Worm (Caenorhabditis elegans) whole organism, L3 larva: ENCODE measurements around the gene lin-3.
A peak's percentile ranks its signal among the peaks of the same experiment; 100 is the strongest.

Experiments
- R02D3.7 ChIP-seq: fragments of 150-350 bp; optimal IDR thresholded peaks from 2 replicates; lab custom pipeline; 2014; ENCODE audit warnings: missing biosample characterization, missing genetic modification characterization
- ZK546.5 ChIP-seq: sonication (generic microtip); optimal IDR thresholded peaks from 2 replicates; lab custom pipeline; 2017; ENCODE audit warnings: missing biosample characterization, missing genetic modification characterization
- ama-1 ChIP-seq: fragments of 150-350 bp; optimal IDR thresholded peaks from 2 replicates; lab custom pipeline; 2018
- ceh-16 ChIP-seq: sonication (generic microtip); optimal IDR thresholded peaks from 2 replicates; lab custom pipeline; 2017; ENCODE audit warnings: missing biosample characterization, missing genetic modification characterization
- ceh-82 ChIP-seq: fragments of 150-350 bp; optimal IDR thresholded peaks from 2 replicates; lab custom pipeline; 2014; ENCODE audit warnings: missing biosample characterization, missing genetic modification characterization
- ceh-9 ChIP-seq: sonication (generic microtip); optimal IDR thresholded peaks from 2 replicates; lab custom pipeline; 2018; ENCODE audit warnings: missing biosample characterization, missing genetic modification characterization
- daf-12 ChIP-seq: fragments of 150-350 bp; optimal IDR thresholded peaks from 2 replicates; lab custom pipeline; 2014; ENCODE audit warnings: missing biosample characterization, missing genetic modification reagents, missing genetic modification characterization
- egl-27 ChIP-seq: sonication (generic microtip); optimal IDR thresholded peaks from 4 replicates; lab custom pipeline; 2017; ENCODE audit warnings: missing biosample characterization, missing genetic modification reagents, missing genetic modification characterization
- elt-1 ChIP-seq: fragments of 150-350 bp; optimal IDR thresholded peaks from 2 replicates; lab custom pipeline; 2014; ENCODE audit warnings: missing biosample characterization, missing genetic modification characterization
- elt-2 ChIP-seq: sonication (generic microtip); optimal IDR thresholded peaks from 2 replicates; lab custom pipeline; 2016; ENCODE audit warnings: missing genetic modification reagents, mild to moderate bottlenecking, missing genetic modification characterization, missing compliant biosample characterization
- elt-3 ChIP-seq, 3 experiments: fragments of 150-350 bp in 1 of 3; sonication (generic microtip) in 2 of 3; optimal IDR thresholded peaks; 2 replicates in 2 of 3; 4 replicates in 1 of 3; lab custom pipeline; 2014 to 2017; ENCODE audit warnings: missing biosample characterization in 3 of 3, missing genetic modification characterization in 3 of 3
- eor-1 ChIP-seq, 2 experiments: fragments of 150-350 bp; optimal IDR thresholded peaks; 2 replicates each; lab custom pipeline; 2014 to 2018; ENCODE audit warnings: missing biosample characterization in 2 of 2, missing genetic modification characterization in 2 of 2
- fkh-10 ChIP-seq: sonication (generic microtip); optimal IDR thresholded peaks from 2 replicates; lab custom pipeline; 2017; ENCODE audit warnings: missing biosample characterization, missing genetic modification reagents, missing genetic modification characterization
- fkh-2 ChIP-seq: fragments of 150-350 bp; optimal IDR thresholded peaks from 2 replicates; lab custom pipeline; 2014; ENCODE audit warnings: missing biosample characterization, missing genetic modification reagents, missing genetic modification characterization
- hmg-11 ChIP-seq: sonication (generic microtip); optimal IDR thresholded peaks from 2 replicates; lab custom pipeline; 2016; ENCODE audit warnings: missing genetic modification characterization, missing compliant biosample characterization
- jun-1 ChIP-seq: fragments of 150-350 bp; optimal IDR thresholded peaks from 2 replicates; lab custom pipeline; 2014; ENCODE audit warnings: missing biosample characterization, missing genetic modification reagents, missing genetic modification characterization
- lin-15B ChIP-seq: fragments of 150-350 bp; optimal IDR thresholded peaks from 2 replicates; lab custom pipeline; 2014; ENCODE audit warnings: missing biosample characterization, missing genetic modification characterization
- lsy-12 ChIP-seq: sonication (generic microtip); optimal IDR thresholded peaks from 2 replicates; lab custom pipeline; 2016; ENCODE audit warnings: mild to moderate bottlenecking, missing genetic modification characterization, missing compliant biosample characterization
- mdl-1 ChIP-seq: fragments of 150-350 bp; optimal IDR thresholded peaks from 2 replicates; lab custom pipeline; 2014; ENCODE audit warnings: missing biosample characterization, missing genetic modification characterization
- mml-1 ChIP-seq: fragments of 150-350 bp; sonication (generic microtip); optimal IDR thresholded peaks from 3 replicates; lab custom pipeline; 2014; ENCODE audit warnings: missing biosample characterization, missing genetic modification characterization
- nfya-1 ChIP-seq: sonication (generic microtip); optimal IDR thresholded peaks from 2 replicates; lab custom pipeline; 2017; ENCODE audit warnings: missing genetic modification characterization, mild to moderate bottlenecking, missing compliant biosample characterization, antibody characterized with exemption, moderate library complexity; ENCODE audit not compliant: insufficient read depth
- nhr-11 ChIP-seq: fragments of 150-350 bp; optimal IDR thresholded peaks from 2 replicates; lab custom pipeline; 2014; ENCODE audit warnings: missing biosample characterization, missing genetic modification characterization
- nhr-12 ChIP-seq: fragments of 150-350 bp; optimal IDR thresholded peaks from 2 replicates; lab custom pipeline; 2014; ENCODE audit warnings: missing biosample characterization, missing genetic modification characterization
- nhr-23 ChIP-seq: fragments of 150-350 bp; optimal IDR thresholded peaks from 2 replicates; lab custom pipeline; 2014; ENCODE audit warnings: missing biosample characterization, missing genetic modification reagents, missing genetic modification characterization
- nhr-237 ChIP-seq: fragments of 150-350 bp; optimal IDR thresholded peaks from 2 replicates; lab custom pipeline; 2014; ENCODE audit warnings: missing biosample characterization, missing genetic modification characterization
- nhr-25 ChIP-seq: sonication (generic microtip); optimal IDR thresholded peaks from 2 replicates; lab custom pipeline; 2017; ENCODE audit warnings: missing biosample characterization, missing genetic modification characterization
- nhr-28 ChIP-seq: fragments of 150-350 bp; optimal IDR thresholded peaks from 2 replicates; lab custom pipeline; 2014; ENCODE audit warnings: missing biosample characterization, missing genetic modification characterization
- nhr-43 ChIP-seq: sonication (generic microtip); optimal IDR thresholded peaks from 2 replicates; lab custom pipeline; 2016; ENCODE audit warnings: mild to moderate bottlenecking, missing genetic modification characterization, missing compliant biosample characterization; ENCODE audit not compliant: poor library complexity, severe bottlenecking
- nhr-67 ChIP-seq: fragments of 150-350 bp; optimal IDR thresholded peaks from 2 replicates; lab custom pipeline; 2014; ENCODE audit warnings: missing biosample characterization, missing genetic modification characterization
- nhr-76 ChIP-seq: fragments of 150-350 bp; sonication (generic microtip); optimal IDR thresholded peaks from 5 replicates; lab custom pipeline; 2014; ENCODE audit warnings: missing biosample characterization, missing genetic modification characterization
- pha-4 ChIP-seq: fragments of 150-350 bp; optimal IDR thresholded peaks from 2 replicates; lab custom pipeline; 2014; ENCODE audit warnings: missing biosample characterization, missing genetic modification reagents, missing genetic modification characterization
- pqm-1 ChIP-seq: fragments of 150-350 bp; optimal IDR thresholded peaks from 2 replicates; lab custom pipeline; 2017; ENCODE audit warnings: missing biosample characterization, missing genetic modification characterization, inconsistent platforms
- sea-2 ChIP-seq: fragments of 150-350 bp; sonication (generic microtip); optimal IDR thresholded peaks from 4 replicates; lab custom pipeline; 2014; ENCODE audit warnings: missing biosample characterization, missing genetic modification reagents, missing genetic modification characterization
- skn-1 ChIP-seq: fragments of 150-350 bp; optimal IDR thresholded peaks from 2 replicates; lab custom pipeline; 2014; ENCODE audit warnings: missing biosample characterization, missing genetic modification characterization
- snpc-4 ChIP-seq: fragments of 150-350 bp; optimal IDR thresholded peaks from 2 replicates; lab custom pipeline; 2014; ENCODE audit warnings: missing biosample characterization, missing genetic modification characterization
- tbx-2 ChIP-seq: sonication (generic microtip); optimal IDR thresholded peaks from 2 replicates; lab custom pipeline; 2016; ENCODE audit warnings: mild to moderate bottlenecking, missing genetic modification characterization, missing compliant biosample characterization
- unc-39 ChIP-seq: sonication (generic microtip); optimal IDR thresholded peaks from 4 replicates; lab custom pipeline; 2017; ENCODE audit warnings: missing biosample characterization, missing genetic modification characterization
- unc-62 ChIP-seq: fragments of 150-350 bp; sonication (generic microtip); optimal IDR thresholded peaks from 4 replicates; lab custom pipeline; 2014; ENCODE audit warnings: missing biosample characterization, missing genetic modification reagents, missing genetic modification characterization
- zag-1 ChIP-seq: fragments of 150-350 bp; optimal IDR thresholded peaks from 2 replicates; lab custom pipeline; 2014; ENCODE audit warnings: missing biosample characterization, missing genetic modification characterization
- ztf-11 ChIP-seq: fragments of 150-350 bp; optimal IDR thresholded peaks from 2 replicates; lab custom pipeline; 2014; ENCODE audit warnings: missing biosample characterization, missing genetic modification characterization
- ztf-4 ChIP-seq: fragments of 150-350 bp; optimal IDR thresholded peaks from 2 replicates; lab custom pipeline; 2014; ENCODE audit warnings: missing biosample characterization, missing genetic modification characterization

The lin-3 gene

DNA sequence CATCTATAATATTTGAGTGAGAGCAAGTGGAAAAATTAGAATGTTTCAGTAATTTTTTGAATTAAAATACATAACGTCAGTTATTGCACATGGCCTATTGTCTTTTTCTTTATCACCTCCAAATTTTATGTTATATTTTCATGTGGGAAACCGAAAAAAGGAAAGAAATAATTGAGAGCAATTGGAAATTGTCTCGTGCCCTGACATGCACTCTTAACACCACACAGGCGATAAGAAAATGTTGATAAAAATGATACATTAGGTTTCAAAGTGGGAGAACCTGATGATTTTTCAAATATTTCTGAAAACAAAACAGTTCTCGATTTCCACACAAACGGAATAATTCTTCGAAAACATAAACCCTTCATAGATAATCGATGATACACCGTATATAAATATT is 38.2 kb upstream of the lin-3 start, which contains the start of gene F13H10.3:
F13H10.3 (minus strand) TSS at position 73 of the 400 bp plus-strand sequence.
- TF ChIP-seq pqm-1 (tag; lab: Kevin White, UChicago) (peak; percentile 66), elt-2 (tag; lab: Kevin White, UChicago) (peak; percentile 86), nhr-23 (tag; lab: Kevin White, UChicago) (no peak)

DNA sequence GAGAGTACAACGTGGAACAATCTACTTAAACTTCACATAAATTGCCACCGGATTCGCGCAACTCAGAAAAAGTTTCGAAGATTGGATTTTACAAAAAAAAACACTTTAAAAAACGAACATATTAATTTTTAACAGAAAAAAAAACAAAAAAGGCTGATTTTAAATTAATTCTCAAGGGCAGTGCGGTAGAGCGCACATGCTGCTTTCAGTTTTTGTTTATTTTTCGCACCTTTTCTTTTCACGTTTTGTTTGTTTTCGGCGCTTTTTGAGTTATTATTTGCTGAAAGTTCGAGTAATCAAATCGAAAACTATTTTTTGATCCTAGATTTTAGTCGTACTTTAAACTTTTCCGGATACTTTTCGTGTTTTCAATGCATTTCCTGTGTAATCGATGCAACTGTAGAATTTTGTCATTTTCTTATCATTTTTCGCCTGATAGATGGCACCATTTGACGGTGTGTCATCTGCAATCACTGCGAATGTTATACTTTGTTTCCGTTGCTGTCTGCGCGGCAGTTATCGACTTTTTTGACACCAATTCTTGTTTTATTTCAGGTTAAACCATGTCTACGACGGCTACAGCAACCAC is 34.1 kb upstream of the lin-3 start, which contains the start of gene F13H10.8:
F13H10.8 (plus strand) TSS at position 556 of the 589 bp plus-strand sequence.
- TF ChIP-seq elt-1 (tag; lab: Kevin White, UChicago) (no peak), eor-1 (tag; optimal IDR thresholded peaks at IDR 0.05; lab: Kevin White, UChicago) (no peak), nhr-76 (tag; lab: Kevin White, UChicago) (no peak), ztf-11 (tag; lab: Kevin White, UChicago) (no peak), zag-1 (tag; lab: Kevin White, UChicago) (no peak), snpc-4 (tag; lab: Kevin White, UChicago) (peak; percentile 28), lin-15B (tag; lab: Kevin White, UChicago) (peak; percentile 25), pqm-1 (tag; lab: Kevin White, UChicago) (peak; percentile 3), ztf-4 (tag; lab: Kevin White, UChicago) (no peak), jun-1 (tag; lab: Kevin White, UChicago) (no peak), nhr-43 (tag; lab: Kevin White, UChicago) (no peak), hmg-11 (peak; percentile 58), pha-4 (tag; lab: Kevin White, UChicago) (peak; percentile 93), ceh-82 (no peak), nhr-237 (tag; lab: Kevin White, UChicago) (no peak), daf-12 (tag; lab: Kevin White, UChicago) (no peak), nhr-23 (tag; lab: Kevin White, UChicago) (no peak), elt-2 (tag; lab: Kevin White, UChicago) (peak; percentile 76), mdl-1 (tag; lab: Kevin White, UChicago) (no peak), egl-27 (tag; lab: Kevin White, UChicago) (no peak), R02D3.7 (tag; lab: Kevin White, UChicago) (no peak), nhr-67 (tag; lab: Kevin White, UChicago) (no peak), fkh-10 (GFP tag; lab: Kevin White, UChicago) (no peak), sea-2 (GFP tag; lab: Kevin White, UChicago) (no peak), elt-3 (tag; optimal IDR thresholded peaks at IDR 0.05; lab: Kevin White, UChicago) (no peak), lsy-12 (tag; lab: Kevin White, UChicago) (no peak), nhr-28 (tag; lab: Kevin White, UChicago) (no peak), mml-1 (no peak), ceh-9 (tag; lab: Kevin White, UChicago) (no peak), nfya-1 (tag; lab: Kevin White, UChicago) (peak; percentile 31), nhr-11 (tag; lab: Kevin White, UChicago) (no peak), skn-1 (tag; lab: Kevin White, UChicago) (no peak), nhr-12 (no peak), tbx-2 (no peak), ZK546.5 (tag; lab: Kevin White, UChicago) (no peak), ama-1 (lab: Kevin White, UChicago) (no peak), fkh-2 (tag; lab: Kevin White, UChicago) (no peak), nhr-25 (tag; lab: Kevin White, UChicago) (peak; percentile 21), ceh-16 (tag; lab: Kevin White, UChicago) (no peak), unc-39 (tag; lab: Kevin White, UChicago) (no peak), unc-62 (no peak)
